Fruit fly (Drosophila melanogaster) whole organism, prepupa: ENCODE results near the gene CG1024.

Experiments used
- CG10631 ChIP-seq: fragments of 200-800 bp; sonication (Bioruptor generic); optimal IDR thresholded peaks from 2 replicates; lab custom pipeline; 2016; ENCODE audit warnings: missing biosample characterization, missing genetic modification characterization
- CG11294 ChIP-seq: fragments of 200-800 bp; sonication (Bioruptor generic); IDR thresholded peaks from 2 replicates; pipeline ENCODE4 v1.3.6; 2022; ENCODE audit warnings: missing biosample characterization, missing genetic modification characterization
- CG6854 ChIP-seq: fragments of 200-800 bp; sonication (Bioruptor generic); optimal IDR thresholded peaks from 2 replicates; lab custom pipeline; 2017; ENCODE audit warnings: missing biosample characterization, mild to moderate bottlenecking, missing genetic modification characterization
- Met ChIP-seq: fragments of 200-800 bp; sonication (Bioruptor generic); optimal IDR thresholded peaks from 3 replicates; lab custom pipeline; 2016; ENCODE audit warnings: missing biosample characterization, missing genetic modification characterization
- OdsH ChIP-seq: fragments of 200-800 bp; sonication (Bioruptor generic); optimal IDR thresholded peaks from 3 replicates; lab custom pipeline; 2016; ENCODE audit warnings: missing biosample characterization, missing genetic modification characterization
- dsx ChIP-seq: fragments of 200-800 bp; optimal IDR thresholded peaks from 3 replicates; lab custom pipeline; 2019; ENCODE audit warnings: missing biosample characterization, mild to moderate bottlenecking, missing genetic modification characterization, moderate library complexity; ENCODE audit not compliant: poor library complexity, severe bottlenecking
- net ChIP-seq: fragments of 200-800 bp; sonication (Bioruptor generic); optimal IDR thresholded peaks from 3 replicates; lab custom pipeline; 2016; ENCODE audit warnings: missing biosample characterization, missing genetic modification characterization
- ss ChIP-seq, 2 experiments: fragments of 200-800 bp; sonication (Bioruptor generic); optimal IDR thresholded peaks; 2 replicates in 1 of 2; 3 replicates in 1 of 2; lab custom pipeline; 2017 to 2018; ENCODE audit warnings: mild to moderate bottlenecking in 2 of 2, missing biosample characterization in 2 of 2, missing genetic modification characterization in 2 of 2, moderate library complexity in 1 of 2

DNA sequence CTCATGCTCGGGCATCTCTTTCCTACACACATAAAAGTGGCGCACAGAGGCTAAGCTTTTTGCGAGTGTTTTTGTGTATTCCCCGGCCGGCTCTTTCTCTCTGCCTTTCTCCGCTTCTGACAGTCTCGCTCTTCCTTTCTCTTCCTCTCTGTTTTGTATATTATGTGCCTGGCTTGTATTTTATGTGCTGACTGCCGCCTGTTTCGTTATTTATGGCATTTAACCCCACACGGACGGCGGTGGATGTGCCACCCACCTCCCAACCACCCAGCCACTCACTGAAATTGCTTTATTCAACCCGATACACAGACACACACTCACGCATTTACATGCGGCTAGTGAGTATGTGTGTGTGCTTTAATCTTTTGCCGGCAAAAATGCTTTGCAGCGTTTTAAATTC, 39.8 kb upstream of the CG1024 start:
- no peak for TF ChIP-seq CG6854 (GFP tag; lab: Kevin White, UChicago)
- no peak for TF ChIP-seq net (GFP tag; lab: Kevin White, UChicago)
- TF ChIP-seq OdsH (GFP tag; lab: Kevin White, UChicago), result no peak
- TF ChIP-seq ss (GFP tag; optimal IDR thresholded peaks at IDR 0.05; lab: Kevin White, UChicago), result no peak
- no peak for TF ChIP-seq CG10631
- no peak for TF ChIP-seq Met (GFP tag; lab: Kevin White, UChicago)
- TF ChIP-seq CG11294 (GFP tag; lab: Robert Waterston, UW), result no peak
- no peak for TF ChIP-seq dsx (GFP tag; lab: Kevin White, UChicago)
